Fruit fly (Drosophila melanogaster) whole organism, embryonic: ENCODE data around the gene Prm.

Source experiments
- ATbp ChIP-seq: fragments of 200-800 bp; sonication (Bioruptor generic); optimal IDR thresholded peaks from 2 replicates; lab custom pipeline; 2017; ENCODE audit warnings: missing biosample characterization, mild to moderate bottlenecking, missing genetic modification characterization, missing genetic modification reagents
- Adf1 ChIP-seq: fragments of 200-800 bp; sonication (Bioruptor generic); IDR thresholded peaks from 2 replicates; pipeline ENCODE4 v1.3.6; 2022; ENCODE audit warnings: missing biosample characterization, missing genetic modification characterization
- Antp ChIP-seq: fragments of 200-800 bp; sonication (Bioruptor generic); optimal IDR thresholded peaks from 3 replicates; lab custom pipeline; 2016; ENCODE audit warnings: missing biosample characterization, missing genetic modification characterization
- BEAF-32 ChIP-seq: fragments of 200-800 bp; sonication (Bioruptor generic); optimal IDR thresholded peaks from 3 replicates; lab custom pipeline; 2017; ENCODE audit warnings: missing biosample characterization, missing genetic modification characterization, mild to moderate bottlenecking, moderate library complexity, missing genetic modification reagents
- CG10959 ChIP-seq: fragments of 200-800 bp; sonication (Bioruptor generic); IDR thresholded peaks from 2 replicates; pipeline ENCODE4 v1.3.6; 2022; ENCODE audit warnings: missing biosample characterization, missing genetic modification characterization
- CG11247 ChIP-seq: fragments of 200-800 bp; sonication (Bioruptor generic); IDR thresholded peaks from 2 replicates; pipeline ENCODE4 v1.3.6; 2022; ENCODE audit warnings: missing biosample characterization, missing genetic modification characterization
- CG11504 ChIP-seq: fragments of 200-800 bp; sonication (Bioruptor generic); optimal IDR thresholded peaks from 3 replicates; lab custom pipeline; 2019; ENCODE audit warnings: missing biosample characterization, mild to moderate bottlenecking, missing genetic modification characterization, moderate library complexity
- CG15514 ChIP-seq: fragments of 200-800 bp; sonication (Bioruptor generic); optimal IDR thresholded peaks from 3 replicates; lab custom pipeline; 2017; ENCODE audit warnings: missing biosample characterization, missing genetic modification characterization, mild to moderate bottlenecking, moderate library complexity, missing genetic modification reagents
- CG16815 ChIP-seq: fragments of 200-800 bp; sonication (Bioruptor generic); optimal IDR thresholded peaks from 3 replicates; lab custom pipeline; 2017; ENCODE audit warnings: missing biosample characterization, mild to moderate bottlenecking, missing genetic modification characterization
- CG17568 ChIP-seq: fragments of 200-800 bp; sonication (Bioruptor generic); optimal IDR thresholded peaks from 2 replicates; lab custom pipeline; 2018; ENCODE audit warnings: missing biosample characterization, mild to moderate bottlenecking, missing genetic modification characterization, moderate library complexity
- CG1832 ChIP-seq: fragments of 200-800 bp; sonication (Bioruptor generic); optimal IDR thresholded peaks from 2 replicates; lab custom pipeline; 2017; ENCODE audit warnings: missing biosample characterization, mild to moderate bottlenecking, missing genetic modification characterization, inconsistent platforms
- CG18764 ChIP-seq: fragments of 200-800 bp; sonication (Bioruptor generic); optimal IDR thresholded peaks from 3 replicates; lab custom pipeline; 2016; ENCODE audit warnings: missing biosample characterization, missing genetic modification characterization
- CG3065 ChIP-seq: fragments of 200-800 bp; sonication (Bioruptor generic); optimal IDR thresholded peaks from 2 replicates; lab custom pipeline; 2016; ENCODE audit warnings: missing biosample characterization, missing genetic modification characterization
- CG3281 ChIP-seq: fragments of 200-800 bp; sonication (Bioruptor generic); optimal IDR thresholded peaks from 3 replicates; lab custom pipeline; 2017; ENCODE audit warnings: missing biosample characterization, mild to moderate bottlenecking, missing genetic modification characterization
- CG8281 ChIP-seq: fragments of 200-800 bp; sonication (Bioruptor generic); optimal IDR thresholded peaks from 2 replicates; lab custom pipeline; 2018; ENCODE audit warnings: missing biosample characterization, mild to moderate bottlenecking, missing genetic modification characterization, moderate library complexity
- CG8359 ChIP-seq: fragments of 200-800 bp; sonication (Bioruptor generic); optimal IDR thresholded peaks from 2 replicates; lab custom pipeline; 2017; ENCODE audit warnings: missing biosample characterization, mild to moderate bottlenecking, missing genetic modification characterization, borderline replicate concordance
- CG8388 ChIP-seq: fragments of 200-800 bp; sonication (Bioruptor generic); optimal IDR thresholded peaks from 2 replicates; lab custom pipeline; 2019; ENCODE audit warnings: missing biosample characterization, mild to moderate bottlenecking, missing genetic modification characterization, moderate library complexity
- CG8944 ChIP-seq: fragments of 200-800 bp; sonication (Bioruptor generic); optimal IDR thresholded peaks from 3 replicates; lab custom pipeline; 2016; ENCODE audit warnings: missing biosample characterization, missing genetic modification characterization
- Chrac-16 ChIP-seq: fragments of 200-800 bp; sonication (Bioruptor generic); optimal IDR thresholded peaks from 3 replicates; lab custom pipeline; 2016; ENCODE audit warnings: missing biosample characterization, missing genetic modification characterization
- D ChIP-seq, 2 experiments: fragments of 200-800 bp in 1 of 2; fragments of >200 bp in 1 of 2; sonication (Bioruptor generic) in 1 of 2; optimal IDR thresholded peaks; 2 replicates in 1 of 2; 3 replicates in 1 of 2; lab custom pipeline; 2017; ENCODE audit warnings: mild to moderate bottlenecking in 1 of 2, missing biosample characterization in 1 of 2, missing genetic modification characterization in 1 of 2, missing genetic modification reagents in 1 of 2
- D19B ChIP-seq: fragments of 200-800 bp; sonication (Bioruptor generic); optimal IDR thresholded peaks from 2 replicates; lab custom pipeline; 2017; ENCODE audit warnings: missing biosample characterization, mild to moderate bottlenecking, missing genetic modification characterization
- Doc3 ChIP-seq: fragments of 200-800 bp; sonication (Bioruptor generic); IDR thresholded peaks from 3 replicates; pipeline ENCODE4 v1.3.6; 2022; ENCODE audit warnings: missing biosample characterization, missing genetic modification characterization; ENCODE audit not compliant: partially characterized antibody
- ERR ChIP-seq: fragments of 200-800 bp; sonication (Bioruptor generic); optimal IDR thresholded peaks from 2 replicates; lab custom pipeline; 2016; ENCODE audit warnings: missing biosample characterization, missing genetic modification characterization
- Ets65A ChIP-seq: fragments of 200-800 bp; sonication (Bioruptor generic); peaks from one replicate; lab custom pipeline; 2016; ENCODE audit warnings: missing biosample characterization, missing genetic modification characterization
- HHEX ChIP-seq: fragments of 200-800 bp; sonication (Bioruptor generic); optimal IDR thresholded peaks from 3 replicates; lab custom pipeline; 2017; ENCODE audit warnings: missing biosample characterization, mild to moderate bottlenecking, missing genetic modification characterization, missing genetic modification reagents
- HLH3B ChIP-seq: fragments of 200-800 bp; sonication (Bioruptor generic); IDR thresholded peaks from 2 replicates; pipeline ENCODE4 v1.3.6; 2022; ENCODE audit warnings: missing biosample characterization, missing genetic modification characterization
- Med ChIP-seq: fragments of 200-800 bp; sonication (Bioruptor generic); peaks from one replicate; lab custom pipeline; 2016; ENCODE audit warnings: missing biosample characterization, missing genetic modification characterization, mild to moderate bottlenecking, inconsistent platforms, moderate library complexity
- Mrtf ChIP-seq: fragments of 200-800 bp; sonication (Bioruptor generic); IDR thresholded peaks from 3 replicates; pipeline ENCODE4 v1.3.6; 2022; ENCODE audit warnings: missing biosample characterization, missing genetic modification characterization
- PHDP ChIP-seq: fragments of 200-800 bp; sonication (Bioruptor generic); optimal IDR thresholded peaks from 3 replicates; lab custom pipeline; 2018; ENCODE audit warnings: missing biosample characterization, mild to moderate bottlenecking, missing genetic modification characterization, moderate library complexity
- Ravus ChIP-seq: fragments of 200-800 bp; sonication (Bioruptor generic); IDR thresholded peaks from 2 replicates; pipeline ENCODE4 v1.3.6; 2022; ENCODE audit warnings: missing biosample characterization, missing genetic modification characterization
- Sox100B ChIP-seq: fragments of 200-800 bp; sonication (Bioruptor generic); optimal IDR thresholded peaks from 3 replicates; lab custom pipeline; 2018; ENCODE audit warnings: missing biosample characterization, mild to moderate bottlenecking, missing genetic modification characterization
- Sox102F ChIP-seq: fragments of 200-800 bp; sonication (Bioruptor generic); optimal IDR thresholded peaks from 2 replicates; lab custom pipeline; 2018; ENCODE audit warnings: missing biosample characterization, mild to moderate bottlenecking, missing genetic modification characterization, moderate library complexity
- amos ChIP-seq: fragments of 200-800 bp; sonication (Bioruptor generic); IDR thresholded peaks from 2 replicates; pipeline ENCODE4 v1.3.6; 2022; ENCODE audit warnings: missing biosample characterization, missing genetic modification characterization; ENCODE audit not compliant: partially characterized antibody
- aop ChIP-seq: fragments of 200-800 bp; sonication (Bioruptor generic); IDR thresholded peaks from 2 replicates; pipeline ENCODE4 v1.3.6; 2022; ENCODE audit warnings: missing biosample characterization, missing genetic modification characterization
- br ChIP-seq: fragments of >200 bp; optimal IDR thresholded peaks from 2 replicates; lab custom pipeline; 2017
- chif ChIP-seq, 2 experiments: fragments of 200-800 bp; sonication (Bioruptor generic); optimal IDR thresholded peaks; 3 replicates each; lab custom pipeline; 2016; ENCODE audit warnings: missing biosample characterization in 2 of 2, missing genetic modification characterization in 2 of 2
- crol ChIP-seq: fragments of 200-800 bp; sonication (Bioruptor generic); IDR thresholded peaks from 2 replicates; pipeline ENCODE4 v1.3.6; 2022; ENCODE audit warnings: missing biosample characterization, missing genetic modification characterization
- dati ChIP-seq: fragments of 200-800 bp; sonication (Bioruptor generic); IDR thresholded peaks from 2 replicates; pipeline ENCODE4 v1.3.6; 2022; ENCODE audit warnings: missing biosample characterization, missing genetic modification characterization
- dmrt11E ChIP-seq: fragments of 200-800 bp; sonication (Bioruptor generic); optimal IDR thresholded peaks from 3 replicates; lab custom pipeline; 2018; ENCODE audit warnings: missing biosample characterization, mild to moderate bottlenecking, missing genetic modification characterization, moderate library complexity
- hb ChIP-seq: fragments of 200-800 bp; sonication (Bioruptor generic); IDR thresholded peaks from 3 replicates; pipeline ENCODE4 v1.3.6; 2022; ENCODE audit warnings: missing biosample characterization, missing genetic modification characterization; ENCODE audit not compliant: partially characterized antibody
- insv ChIP-seq, 2 experiments: fragments of 200-800 bp; sonication (Bioruptor generic); optimal IDR thresholded peaks; 3 replicates each; lab custom pipeline; 2016 to 2018; ENCODE audit warnings: missing biosample characterization in 2 of 2, missing genetic modification characterization in 2 of 2
- maf-S ChIP-seq: fragments of 200-800 bp; sonication (Bioruptor generic); optimal IDR thresholded peaks from 2 replicates; lab custom pipeline; 2016; ENCODE audit warnings: missing biosample characterization, missing genetic modification characterization
- odd ChIP-seq: fragments of 200-800 bp; sonication (Bioruptor generic); optimal IDR thresholded peaks from 2 replicates; lab custom pipeline; 2017; ENCODE audit warnings: missing biosample characterization, mild to moderate bottlenecking, missing genetic modification characterization
- onecut ChIP-seq: fragments of 200-800 bp; sonication (Bioruptor generic); IDR thresholded peaks from 2 replicates; pipeline ENCODE4 v1.3.6; 2022; ENCODE audit warnings: missing biosample characterization, missing genetic modification characterization
- p53 ChIP-seq: fragments of 200-800 bp; sonication (Bioruptor generic); optimal IDR thresholded peaks from 2 replicates; lab custom pipeline; 2016; ENCODE audit warnings: missing biosample characterization, missing genetic modification characterization
- sim ChIP-seq: fragments of 200-800 bp; sonication (Bioruptor generic); IDR thresholded peaks from 2 replicates; pipeline ENCODE4 v1.3.6; 2022; ENCODE audit warnings: missing biosample characterization, missing genetic modification characterization
- sisA ChIP-seq: fragments of 200-800 bp; sonication (Bioruptor generic); IDR thresholded peaks from 2 replicates; pipeline ENCODE4 v1.3.6; 2022; ENCODE audit warnings: missing biosample characterization, missing genetic modification characterization
- slp2 ChIP-seq: fragments of 200-800 bp; sonication (Bioruptor generic); optimal IDR thresholded peaks from 2 replicates; lab custom pipeline; 2016; ENCODE audit warnings: missing biosample characterization, missing genetic modification characterization
- so ChIP-seq: fragments of 200-800 bp; sonication (Bioruptor generic); IDR thresholded peaks from 3 replicates; pipeline ENCODE4 v1.3.6; 2022; ENCODE audit warnings: missing biosample characterization, missing genetic modification characterization
- tin ChIP-seq: fragments of 200-800 bp; sonication (Bioruptor generic); optimal IDR thresholded peaks from 3 replicates; lab custom pipeline; 2016; ENCODE audit warnings: missing biosample characterization, missing genetic modification characterization
- zf30C ChIP-seq: fragments of 200-800 bp; sonication (Bioruptor generic); optimal IDR thresholded peaks from 3 replicates; lab custom pipeline; 2018; ENCODE audit warnings: missing biosample characterization, mild to moderate bottlenecking, missing genetic modification characterization

Prm gene

dm6 chr3L:8748839-8749238 lies 3.7 kb upstream of the Prm start (continued):
- no peak for TF ChIP-seq so (GFP tag; lab: Robert Waterston, UW)
- no peak for TF ChIP-seq PHDP (tag; lab: Kevin White, UChicago)
- TF ChIP-seq slp2 (GFP tag; lab: Kevin White, UChicago): no peak
- TF ChIP-seq CG11504 (tag; lab: Kevin White, UChicago): peak; percentile 40
- no peak for TF ChIP-seq BEAF-32 (GFP tag; lab: Kevin White, UChicago)
- TF ChIP-seq dati (GFP tag; lab: Robert Waterston, UW): no peak
- TF ChIP-seq sim (GFP tag; lab: Robert Waterston, UW): no peak
- TF ChIP-seq onecut (GFP tag; lab: Robert Waterston, UW): peak; percentile 18; the same call in 1 of the 2 replicates
- no peak for TF ChIP-seq CG15514 (GFP tag; lab: Kevin White, UChicago)
- TF ChIP-seq br (lab: Kevin White, UChicago): no peak
- TF ChIP-seq Antp (GFP tag; lab: Kevin White, UChicago): no peak
- no peak for TF ChIP-seq D19B (GFP tag; lab: Kevin White, UChicago)
- no peak for TF ChIP-seq HLH3B
- TF ChIP-seq Chrac-16 (GFP tag; lab: Kevin White, UChicago): peak; percentile 35
- TF ChIP-seq CG16815 (GFP tag; lab: Kevin White, UChicago): peak; percentile 20
- no peak for TF ChIP-seq insv (GFP tag; optimal IDR thresholded peaks at IDR 0.05; lab: Kevin White, UChicago)
- no peak for TF ChIP-seq Adf1 (GFP tag; lab: Robert Waterston, UW)
- no peak for TF ChIP-seq CG8388 (GFP tag; lab: Kevin White, UChicago)
- TF ChIP-seq CG8359 (GFP tag; lab: Kevin White, UChicago): no peak
- TF ChIP-seq CG8281 (tag; lab: Kevin White, UChicago): no peak
- TF ChIP-seq CG1832 (GFP tag; lab: Kevin White, UChicago): no peak
- TF ChIP-seq CG10959 (GFP tag; lab: Robert Waterston, UW): no peak
- TF ChIP-seq odd (GFP tag; lab: Kevin White, UChicago): no peak
- peak; percentile 43; the same call in 2 of the 3 replicates for TF ChIP-seq Mrtf (GFP tag; lab: Robert Waterston, UW)
- TF ChIP-seq ERR (GFP tag; lab: Kevin White, UChicago): no peak
- TF ChIP-seq D (optimal IDR thresholded peaks at IDR 0.05; lab: Kevin White, UChicago): no peak
- no peak for TF ChIP-seq D (GFP tag; optimal IDR thresholded peaks at IDR 0.05; lab: Kevin White, UChicago)
- no peak for TF ChIP-seq Sox100B (GFP tag; lab: Kevin White, UChicago)
- TF ChIP-seq amos (GFP tag; lab: Robert Waterston, UW): peak; percentile 34
- TF ChIP-seq chif (GFP tag; optimal IDR thresholded peaks at IDR 0.05; lab: Kevin White, UChicago): peak in 1 of 2 experiments; percentile 40
- no peak for TF ChIP-seq CG3065 (GFP tag; lab: Kevin White, UChicago)
- no peak for TF ChIP-seq crol (GFP tag; lab: Robert Waterston, UW)
- TF ChIP-seq Ravus (GFP tag; lab: Robert Waterston, UW): no peak; the same call in 1 of the 2 replicates
- TF ChIP-seq ATbp (GFP tag; lab: Kevin White, UChicago): no peak
- peak; percentile 8 for TF ChIP-seq CG18764 (GFP tag; lab: Kevin White, UChicago)
- no peak for TF ChIP-seq CG8944
- TF ChIP-seq dmrt11E (tag; lab: Kevin White, UChicago): peak; percentile 31
- TF ChIP-seq sisA: peak; percentile 57
- no peak for TF ChIP-seq p53 (GFP tag; lab: Kevin White, UChicago)
- TF ChIP-seq Med (GFP tag; lab: Kevin White, UChicago): peak; percentile 80
- TF ChIP-seq Ets65A (GFP tag; lab: Kevin White, UChicago): peak; percentile 62
- peak; percentile 10 for TF ChIP-seq tin (GFP tag; lab: Kevin White, UChicago)
- no peak for TF ChIP-seq maf-S (GFP tag; lab: Kevin White, UChicago)
- TF ChIP-seq CG3281: no peak
- TF ChIP-seq hb (GFP tag; lab: Robert Waterston, UW): no peak
- TF ChIP-seq HHEX: no peak
- TF ChIP-seq CG11247 (GFP tag; lab: Robert Waterston, UW): peak; percentile 64
- TF ChIP-seq CG17568 (GFP tag; lab: Kevin White, UChicago): no peak
- TF ChIP-seq aop (GFP tag; lab: Robert Waterston, UW): no peak
- no peak for TF ChIP-seq zf30C (GFP tag; lab: Kevin White, UChicago)
- peak; percentile 28 for TF ChIP-seq Sox102F (GFP tag; lab: Kevin White, UChicago)
- no peak for TF ChIP-seq Doc3 (GFP tag; lab: Robert Waterston, UW)
